Fruit fly (Drosophila melanogaster): Measurements from ENCODE around the gene HP6.
A peak's percentile ranks its signal among the peaks of the same experiment; 100 is the strongest.

The HP6 gene

dm6 chr2L:4578027-4578426 lies at the start of gene HP6:
Gene HP6 (minus strand): TSS chr2L:4578218.
- no peak for TF ChIP-seq noc (tag; optimal IDR thresholded peaks at IDR 0.05)

DNA sequence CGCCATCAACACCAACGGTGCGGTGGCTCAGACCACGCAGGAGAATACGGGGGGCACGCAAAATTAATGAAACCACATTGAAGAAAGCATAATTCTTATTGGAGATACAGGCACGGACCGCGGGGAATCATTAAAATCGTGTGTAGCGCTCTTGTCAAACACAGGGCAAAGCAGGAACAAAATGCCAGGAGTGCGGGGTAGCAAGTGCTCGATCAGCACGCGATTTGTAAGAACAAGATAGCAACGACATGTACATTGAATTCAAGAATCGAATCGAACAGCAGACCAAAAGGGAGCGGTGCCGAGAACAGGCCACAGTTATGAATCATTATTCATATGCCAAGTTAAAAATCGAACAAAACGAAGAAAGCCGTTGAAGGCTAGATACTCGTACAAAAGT lies 49.0 kb upstream of the HP6 start:
- TF ChIP-seq noc (tag; optimal IDR thresholded peaks at IDR 0.05): no peak

- TF ChIP-seq noc (tag; optimal IDR thresholded peaks at IDR 0.05): no peak
Measured at dm6 chr2L:4621926-4622325, 43.9 kb upstream of the HP6 start.

dm6 chr2L:4619172-4619571 lies 41.2 kb upstream of the HP6 start:
- no peak for TF ChIP-seq noc (tag; optimal IDR thresholded peaks at IDR 0.05)

DNA sequence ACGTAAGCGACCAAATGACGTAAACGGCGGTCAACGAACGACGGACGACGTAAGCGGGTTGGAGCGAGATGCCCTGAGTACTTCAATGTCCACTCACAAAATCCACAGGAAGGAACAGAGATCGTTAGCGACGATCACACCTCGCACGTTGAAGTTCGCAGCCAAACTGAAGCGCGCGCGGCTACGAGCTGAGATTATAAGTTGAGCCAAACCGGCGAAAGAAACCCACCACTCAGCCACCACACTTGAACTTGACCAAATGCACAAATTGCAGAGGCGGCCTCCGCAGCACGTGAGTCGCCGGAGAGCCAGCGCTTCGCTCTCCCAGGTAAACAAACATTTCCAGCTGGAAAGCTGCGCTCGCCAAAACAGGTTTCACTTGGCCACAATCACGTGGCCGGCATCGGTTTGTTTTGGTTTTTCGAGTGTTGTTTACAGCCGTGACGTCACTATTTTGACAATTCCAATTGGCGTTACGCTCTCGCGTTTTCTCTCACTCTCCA lies 36.2 kb upstream of the HP6 start, which contains the start of gene dpy:
TSS of gene dpy (minus strand) at position 161 of the 503 bp plus-strand sequence.
- no peak for TF ChIP-seq noc (tag; optimal IDR thresholded peaks at IDR 0.05)

DNA sequence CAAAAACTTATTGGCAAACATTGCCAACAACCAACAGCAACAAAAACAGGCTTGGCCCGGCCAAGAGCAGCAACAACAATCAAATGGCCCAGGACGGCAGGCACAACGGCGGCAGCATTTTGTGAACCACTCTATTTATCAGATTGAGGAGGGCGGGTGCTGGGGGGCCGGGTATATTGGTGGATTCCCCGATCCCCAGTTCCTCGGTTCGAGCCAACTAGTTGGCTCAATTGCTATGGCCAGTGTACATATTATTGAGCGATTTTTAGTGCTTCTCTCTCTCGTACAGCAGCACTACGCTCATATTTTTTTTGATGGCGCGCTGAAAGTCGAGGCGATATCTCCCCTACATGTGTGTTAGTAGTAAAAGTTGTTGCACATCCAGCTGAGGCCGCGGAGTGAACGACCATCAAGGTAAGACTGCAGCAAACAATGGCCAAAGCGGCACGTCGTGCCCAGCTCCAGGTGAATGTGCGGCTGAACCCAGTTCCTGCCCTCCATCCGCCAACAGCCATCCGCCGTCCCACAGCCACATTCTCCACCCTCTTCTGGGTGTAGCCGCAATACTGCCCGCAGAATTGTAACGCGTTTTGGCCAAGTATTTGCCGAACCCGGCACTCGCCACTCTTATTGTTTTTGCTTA lies 21.9 kb upstream of the HP6 start:
- no peak for TF ChIP-seq noc (tag; optimal IDR thresholded peaks at IDR 0.05)

DNA sequence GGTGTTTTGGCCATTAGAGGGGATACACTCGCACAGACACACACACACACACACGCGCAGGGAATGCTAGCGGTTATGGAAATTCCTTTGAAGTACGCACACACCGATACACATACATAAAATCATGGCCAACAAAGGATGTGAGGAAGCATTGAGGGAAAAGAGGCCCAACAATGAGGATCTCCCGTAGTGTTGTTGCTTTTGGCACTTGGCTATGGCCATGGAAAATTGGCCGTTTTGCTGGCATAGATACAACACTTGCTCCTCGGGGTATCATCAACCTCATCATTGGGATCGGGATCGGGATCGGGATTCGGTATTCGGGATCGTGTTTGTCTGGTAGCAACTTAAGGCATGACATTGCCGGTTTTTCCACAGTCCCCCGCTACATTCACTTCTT lies 19.6 kb upstream of the HP6 start:
- no peak for TF ChIP-seq noc (tag; optimal IDR thresholded peaks at IDR 0.05)

dm6 chr2L:4596686-4597085 lies 18.7 kb upstream of the HP6 start:
- TF ChIP-seq noc (tag; optimal IDR thresholded peaks at IDR 0.05): no peak

- no peak for TF ChIP-seq noc (tag; optimal IDR thresholded peaks at IDR 0.05)
Measured at dm6 chr2L:4594828-4595406, 16.9 kb upstream of the HP6 start.

DNA sequence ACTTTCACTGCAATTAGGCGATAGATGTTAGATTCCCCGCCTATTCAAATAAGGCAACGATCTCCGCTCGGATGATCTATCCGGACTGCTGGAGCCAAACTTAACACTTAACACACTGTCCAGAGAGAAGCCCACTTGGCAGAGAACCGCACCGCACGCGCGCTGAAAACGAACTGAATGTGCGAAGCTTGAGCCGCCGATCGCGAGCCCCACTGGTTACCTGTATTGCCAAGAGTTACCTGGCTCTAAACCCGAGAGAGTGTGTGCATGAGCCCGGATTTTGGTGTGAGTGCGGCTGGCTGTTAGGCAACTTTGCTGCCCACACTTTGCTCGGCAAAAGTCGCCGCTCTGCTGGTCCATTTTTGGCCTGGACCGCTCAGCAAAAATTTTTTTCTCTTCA lies 13.8 kb upstream of the HP6 start:
- no peak for TF ChIP-seq noc (tag; optimal IDR thresholded peaks at IDR 0.05)

- no peak for TF ChIP-seq noc (tag; optimal IDR thresholded peaks at IDR 0.05)
Measured at dm6 chr2L:4588797-4589196, 10.8 kb upstream of the HP6 start.

DNA sequence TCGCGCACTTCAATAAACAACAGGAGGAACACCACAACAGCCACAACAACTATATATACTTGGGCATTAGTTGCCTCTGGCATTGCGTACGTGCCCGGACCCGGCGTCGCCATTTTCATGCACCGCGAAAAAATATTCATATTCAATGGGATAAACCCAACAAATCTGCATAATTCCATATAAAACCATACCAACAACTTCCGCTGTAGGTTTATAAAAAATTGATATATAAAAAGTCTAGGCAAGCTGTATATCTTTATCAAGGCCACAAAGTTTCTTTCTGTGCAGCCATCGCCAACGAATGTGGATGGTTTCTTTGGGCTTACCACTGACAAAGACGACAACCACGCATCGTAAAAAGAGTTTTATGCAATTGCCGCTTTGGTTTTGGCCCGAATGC lies 5.3 kb upstream of the HP6 start:
- peak; percentile 40 for TF ChIP-seq noc (tag; optimal IDR thresholded peaks at IDR 0.05)

dm6 chr2L:4578974-4579373 lies 956 bp upstream of the HP6 start:
- TF ChIP-seq noc (tag; optimal IDR thresholded peaks at IDR 0.05): no peak

- TF ChIP-seq noc (tag; optimal IDR thresholded peaks at IDR 0.05): no peak
Measured at dm6 chr2L:4576467-4576866, 1.6 kb downstream of the HP6 start.

dm6 chr2L:4573327-4573726 lies 4.7 kb downstream of the HP6 start:
- TF ChIP-seq noc (tag; optimal IDR thresholded peaks at IDR 0.05): no peak

dm6 chr2L:4571316-4571715 lies 6.7 kb downstream of the HP6 start:
- TF ChIP-seq noc (tag; optimal IDR thresholded peaks at IDR 0.05): no peak

DNA sequence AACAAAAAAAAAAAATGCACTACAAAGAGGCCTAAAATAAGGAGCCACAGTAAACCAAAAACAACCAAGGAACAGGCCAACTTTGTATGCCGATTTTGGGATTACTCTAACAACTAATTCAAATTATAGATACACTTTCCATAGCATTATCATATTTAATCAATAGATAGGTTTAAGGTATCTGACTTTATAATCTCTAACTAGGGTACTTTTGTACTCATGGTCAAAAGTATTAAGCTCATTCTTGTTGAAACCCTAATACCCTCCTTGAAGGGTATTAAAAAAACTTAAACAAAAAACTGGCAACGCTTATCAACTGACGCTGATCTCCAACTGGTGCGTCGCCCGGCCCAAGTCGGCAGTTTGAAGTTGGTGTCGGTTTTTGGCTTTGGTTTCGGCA lies 10.8 kb downstream of the HP6 start:
- TF ChIP-seq noc (tag; optimal IDR thresholded peaks at IDR 0.05): no peak

Data from whole organism, larva.